Fruit fly (Drosophila melanogaster) whole organism, prepupa: ENCODE measurements around the gene CG5225.

Experiments
- Blimp-1 ChIP-seq: fragments of 200-800 bp; sonication (Bioruptor generic); optimal IDR thresholded peaks from 3 replicates; lab custom pipeline; 2017; ENCODE audit warnings: missing biosample characterization, missing genetic modification characterization, mild to moderate bottlenecking, moderate library complexity, missing genetic modification reagents
- CG10631 ChIP-seq: fragments of 200-800 bp; sonication (Bioruptor generic); optimal IDR thresholded peaks from 2 replicates; lab custom pipeline; 2016; ENCODE audit warnings: missing biosample characterization, missing genetic modification characterization
- CG11294 ChIP-seq: fragments of 200-800 bp; sonication (Bioruptor generic); IDR thresholded peaks from 2 replicates; pipeline ENCODE4 v1.3.6; 2022; ENCODE audit warnings: missing biosample characterization, missing genetic modification characterization
- CG11762 ChIP-seq: fragments of 200-800 bp; sonication (Bioruptor generic); optimal IDR thresholded peaks from 3 replicates; lab custom pipeline; 2016; ENCODE audit warnings: missing biosample characterization, missing genetic modification characterization; ENCODE audit not compliant: insufficient read depth
- CG11902 ChIP-seq: fragments of 200-800 bp; sonication (Bioruptor generic); optimal IDR thresholded peaks from 3 replicates; lab custom pipeline; 2016; ENCODE audit warnings: missing biosample characterization, missing genetic modification characterization
- CG15336 ChIP-seq: fragments of 200-800 bp; sonication (Bioruptor generic); IDR thresholded peaks from 2 replicates; pipeline ENCODE4 v1.3.6; 2022; ENCODE audit warnings: missing biosample characterization, missing genetic modification characterization
- CG1621 ChIP-seq: fragments of 200-800 bp; sonication (Bioruptor generic); optimal IDR thresholded peaks from 3 replicates; lab custom pipeline; 2018; ENCODE audit warnings: missing biosample characterization, mild to moderate bottlenecking, missing genetic modification characterization
- CG3032 ChIP-seq: fragments of 200-800 bp; optimal IDR thresholded peaks from 2 replicates; lab custom pipeline; 2019; ENCODE audit warnings: missing biosample characterization, mild to moderate bottlenecking, missing genetic modification characterization, moderate library complexity
- CG32006 ChIP-seq: fragments of 200-800 bp; sonication (Bioruptor generic); optimal IDR thresholded peaks from 3 replicates; lab custom pipeline; 2017; ENCODE audit warnings: missing biosample characterization, mild to moderate bottlenecking, missing genetic modification characterization
- CG3919 ChIP-seq: fragments of 200-800 bp; sonication (Bioruptor generic); optimal IDR thresholded peaks from 3 replicates; lab custom pipeline; 2016; ENCODE audit warnings: missing biosample characterization, missing genetic modification characterization
- CG6163 ChIP-seq: fragments of 200-800 bp; sonication (Bioruptor generic); IDR thresholded peaks from 3 replicates; pipeline ENCODE4 v1.3.6; 2022; ENCODE audit warnings: missing biosample characterization, missing genetic modification characterization
- CG6276 ChIP-seq: fragments of 200-800 bp; sonication (Bioruptor generic); optimal IDR thresholded peaks from 2 replicates; lab custom pipeline; 2017; ENCODE audit warnings: missing biosample characterization, mild to moderate bottlenecking, missing genetic modification characterization
- CG6792 ChIP-seq: fragments of 200-800 bp; sonication (Bioruptor generic); optimal IDR thresholded peaks from 3 replicates; lab custom pipeline; 2016; ENCODE audit warnings: missing biosample characterization, missing genetic modification characterization
- CG6808 ChIP-seq: fragments of 200-800 bp; sonication (Bioruptor generic); optimal IDR thresholded peaks from 3 replicates; lab custom pipeline; 2017; ENCODE audit warnings: missing biosample characterization, missing genetic modification characterization, mild to moderate bottlenecking, moderate library complexity, missing genetic modification reagents
- CG6854 ChIP-seq: fragments of 200-800 bp; sonication (Bioruptor generic); optimal IDR thresholded peaks from 2 replicates; lab custom pipeline; 2017; ENCODE audit warnings: missing biosample characterization, mild to moderate bottlenecking, missing genetic modification characterization
- CG8119 ChIP-seq: fragments of 200-800 bp; sonication (Bioruptor generic); IDR thresholded peaks from 3 replicates; pipeline ENCODE4 v1.3.6; 2022; ENCODE audit warnings: missing biosample characterization, missing genetic modification characterization
- CG8319 ChIP-seq: fragments of 200-800 bp; sonication (Bioruptor generic); optimal IDR thresholded peaks from 3 replicates; lab custom pipeline; 2016; ENCODE audit warnings: missing biosample characterization, missing genetic modification characterization
- CG8632 ChIP-seq: fragments of 200-800 bp; sonication (Bioruptor generic); optimal IDR thresholded peaks from 3 replicates; lab custom pipeline; 2016; ENCODE audit warnings: missing biosample characterization, missing genetic modification characterization
- CG9139 ChIP-seq: fragments of 200-800 bp; sonication (Bioruptor generic); optimal IDR thresholded peaks from 3 replicates; lab custom pipeline; 2017; ENCODE audit warnings: missing biosample characterization, mild to moderate bottlenecking, missing genetic modification characterization
- Eip78C ChIP-seq: fragments of 200-800 bp; sonication (Bioruptor generic); peaks from one replicate; lab custom pipeline; 2016; ENCODE audit warnings: missing biosample characterization, missing genetic modification characterization
- Eip93F ChIP-seq: fragments of 200-800 bp; sonication (Bioruptor generic); optimal IDR thresholded peaks from 2 replicates; lab custom pipeline; 2016; ENCODE audit warnings: missing biosample characterization, mild to moderate bottlenecking, missing genetic modification characterization
- Ets96B ChIP-seq: fragments of 200-800 bp; optimal IDR thresholded peaks from 2 replicates; lab custom pipeline; 2019; ENCODE audit warnings: missing biosample characterization, mild to moderate bottlenecking, missing genetic modification characterization, moderate library complexity
- Hr38 ChIP-seq: sonication (Bioruptor generic); optimal IDR thresholded peaks from 2 replicates; lab custom pipeline; 2016; ENCODE audit warnings: missing biosample characterization, missing genetic modification characterization
- Hr39 ChIP-seq: fragments of 200-800 bp; sonication (Bioruptor generic); optimal IDR thresholded peaks from 2 replicates; lab custom pipeline; 2016; ENCODE audit warnings: missing biosample characterization, missing genetic modification characterization
- Lpt ChIP-seq: fragments of 200-800 bp; sonication (Bioruptor generic); optimal IDR thresholded peaks from 3 replicates; lab custom pipeline; 2016; ENCODE audit warnings: missing biosample characterization, missing genetic modification characterization
- Met ChIP-seq: fragments of 200-800 bp; sonication (Bioruptor generic); optimal IDR thresholded peaks from 3 replicates; lab custom pipeline; 2016; ENCODE audit warnings: missing biosample characterization, missing genetic modification characterization
- OdsH ChIP-seq: fragments of 200-800 bp; sonication (Bioruptor generic); optimal IDR thresholded peaks from 3 replicates; lab custom pipeline; 2016; ENCODE audit warnings: missing biosample characterization, missing genetic modification characterization
- Smox ChIP-seq: fragments of 200-800 bp; sonication (Bioruptor generic); optimal IDR thresholded peaks from 3 replicates; lab custom pipeline; 2016; ENCODE audit warnings: missing biosample characterization, missing genetic modification characterization
- Sox14 ChIP-seq: fragments of 200-800 bp; sonication (Bioruptor generic); optimal IDR thresholded peaks from 3 replicates; lab custom pipeline; 2016; ENCODE audit warnings: missing biosample characterization, missing genetic modification characterization
- dac ChIP-seq: fragments of 200-800 bp; sonication (Bioruptor generic); optimal IDR thresholded peaks from 2 replicates; lab custom pipeline; 2017; ENCODE audit warnings: missing biosample characterization, mild to moderate bottlenecking, missing genetic modification characterization
- dsx ChIP-seq: fragments of 200-800 bp; optimal IDR thresholded peaks from 3 replicates; lab custom pipeline; 2019; ENCODE audit warnings: missing biosample characterization, mild to moderate bottlenecking, missing genetic modification characterization, moderate library complexity; ENCODE audit not compliant: poor library complexity, severe bottlenecking
- fd59A ChIP-seq: fragments of 200-800 bp; sonication (Bioruptor generic); optimal IDR thresholded peaks from 2 replicates; lab custom pipeline; 2017; ENCODE audit warnings: missing biosample characterization, mild to moderate bottlenecking, missing genetic modification characterization, missing genetic modification reagents
- fd85E ChIP-seq: fragments of 200-800 bp; sonication (Bioruptor generic); optimal IDR thresholded peaks from 3 replicates; lab custom pipeline; 2016; ENCODE audit warnings: missing biosample characterization, missing genetic modification characterization
- fkh ChIP-seq: fragments of 200-800 bp; sonication (Bioruptor generic); optimal IDR thresholded peaks from 3 replicates; lab custom pipeline; 2017; ENCODE audit warnings: missing biosample characterization, mild to moderate bottlenecking, missing genetic modification characterization, moderate library complexity
- lz ChIP-seq: fragments of 200-800 bp; sonication (Bioruptor generic); optimal IDR thresholded peaks from 3 replicates; lab custom pipeline; 2016; ENCODE audit warnings: missing biosample characterization, missing genetic modification characterization
- net ChIP-seq: fragments of 200-800 bp; sonication (Bioruptor generic); optimal IDR thresholded peaks from 3 replicates; lab custom pipeline; 2016; ENCODE audit warnings: missing biosample characterization, missing genetic modification characterization
- pdm3 ChIP-seq: fragments of 200-800 bp; sonication (Bioruptor generic); optimal IDR thresholded peaks from 3 replicates; lab custom pipeline; 2016; ENCODE audit warnings: missing biosample characterization, missing genetic modification characterization
- salr ChIP-seq, 2 experiments: fragments of 200-800 bp; sonication (Bioruptor generic); optimal IDR thresholded peaks; 3 replicates each; lab custom pipeline; 2016 to 2018; ENCODE audit warnings: missing biosample characterization in 2 of 2, missing genetic modification characterization in 2 of 2, mild to moderate bottlenecking in 1 of 2
- spab ChIP-seq: fragments of 200-800 bp; sonication (Bioruptor generic); optimal IDR thresholded peaks from 2 replicates; lab custom pipeline; 2017; ENCODE audit warnings: missing biosample characterization, mild to moderate bottlenecking, missing genetic modification characterization, missing genetic modification reagents
- ss ChIP-seq, 2 experiments: fragments of 200-800 bp; sonication (Bioruptor generic); optimal IDR thresholded peaks; 2 replicates in 1 of 2; 3 replicates in 1 of 2; lab custom pipeline; 2017 to 2018; ENCODE audit warnings: mild to moderate bottlenecking in 2 of 2, missing biosample characterization in 2 of 2, missing genetic modification characterization in 2 of 2, moderate library complexity in 1 of 2
- svp ChIP-seq: fragments of 200-800 bp; sonication (Bioruptor generic); peaks from one replicate; lab custom pipeline; 2016; ENCODE audit warnings: missing biosample characterization, missing genetic modification characterization
- topi ChIP-seq: fragments of 200-800 bp; sonication (Bioruptor generic); optimal IDR thresholded peaks from 3 replicates; lab custom pipeline; 2016; ENCODE audit warnings: missing biosample characterization, missing genetic modification characterization
- vri ChIP-seq: fragments of 200-800 bp; sonication (Bioruptor generic); optimal IDR thresholded peaks from 3 replicates; lab custom pipeline; 2016; ENCODE audit warnings: missing biosample characterization, mild to moderate bottlenecking, missing genetic modification characterization

CG5225 gene

DNA sequence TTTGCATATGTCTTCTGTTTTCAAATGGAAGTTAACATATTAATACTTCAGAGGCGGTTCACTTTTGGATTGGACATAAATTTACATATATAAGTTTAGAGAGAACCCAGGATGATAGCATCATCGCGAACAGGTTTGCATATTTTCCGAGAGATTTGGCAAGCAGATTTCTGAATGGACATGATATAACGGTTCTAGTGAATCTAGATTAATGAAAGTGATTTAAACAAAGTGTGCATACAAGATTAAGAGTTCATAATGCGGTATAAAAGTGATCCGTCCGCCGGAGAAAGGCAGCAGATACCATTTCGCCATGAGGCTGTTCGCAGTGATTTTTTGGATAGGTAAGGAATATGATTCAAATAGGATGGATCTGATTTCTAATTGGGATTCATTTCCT, at the start of gene CG5225:
Gene CG5225 (plus strand): TSS at position 301 of the 400 bp plus-strand sequence.
- TF ChIP-seq OdsH (GFP tag; lab: Kevin White, UChicago) (no peak), salr (GFP tag; optimal IDR thresholded peaks at IDR 0.05; lab: Kevin White, UChicago) (no peak), fkh (GFP tag; lab: Kevin White, UChicago) (no peak), fd59A (GFP tag; lab: Kevin White, UChicago) (no peak)

DNA sequence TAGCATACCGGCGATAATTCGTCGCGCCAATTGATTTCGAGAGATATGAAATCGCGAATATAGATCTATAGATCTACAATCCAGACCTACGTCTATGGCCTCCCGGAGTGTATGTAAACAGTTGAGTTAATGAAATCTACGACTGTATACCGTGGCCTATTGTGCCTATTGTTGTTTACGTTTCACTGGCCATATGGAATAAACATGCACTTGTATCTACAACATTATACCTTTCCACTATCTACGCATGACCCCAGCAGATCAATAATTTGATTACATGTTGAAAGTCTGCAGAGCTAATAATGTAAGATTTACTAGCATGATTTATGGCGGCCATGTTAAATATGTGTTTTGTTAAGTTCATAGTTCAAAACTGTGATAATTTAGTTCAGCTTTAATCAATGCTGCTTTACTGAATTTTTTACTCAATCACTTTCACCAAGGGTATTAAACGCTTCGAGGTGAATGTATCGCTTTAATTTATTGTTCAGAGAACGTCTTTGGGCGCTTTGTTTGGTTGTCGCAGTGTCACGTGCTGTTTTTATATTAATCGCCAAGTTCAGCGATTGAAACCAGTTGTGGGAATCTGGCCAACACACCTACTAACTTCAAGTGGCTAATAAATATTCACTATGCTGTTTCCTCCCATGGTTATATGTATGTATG, 47.4 kb upstream of the CG5225 start:
- TF ChIP-seq CG11294 (GFP tag; lab: Robert Waterston, UW), result no peak
- no peak for TF ChIP-seq Blimp-1 (GFP tag; lab: Kevin White, UChicago)
- TF ChIP-seq svp (GFP tag; lab: Kevin White, UChicago), result peak; percentile 59
- TF ChIP-seq fkh (GFP tag; lab: Kevin White, UChicago), result peak; percentile 66
- no peak for TF ChIP-seq dac (GFP tag; lab: Kevin White, UChicago)

DNA sequence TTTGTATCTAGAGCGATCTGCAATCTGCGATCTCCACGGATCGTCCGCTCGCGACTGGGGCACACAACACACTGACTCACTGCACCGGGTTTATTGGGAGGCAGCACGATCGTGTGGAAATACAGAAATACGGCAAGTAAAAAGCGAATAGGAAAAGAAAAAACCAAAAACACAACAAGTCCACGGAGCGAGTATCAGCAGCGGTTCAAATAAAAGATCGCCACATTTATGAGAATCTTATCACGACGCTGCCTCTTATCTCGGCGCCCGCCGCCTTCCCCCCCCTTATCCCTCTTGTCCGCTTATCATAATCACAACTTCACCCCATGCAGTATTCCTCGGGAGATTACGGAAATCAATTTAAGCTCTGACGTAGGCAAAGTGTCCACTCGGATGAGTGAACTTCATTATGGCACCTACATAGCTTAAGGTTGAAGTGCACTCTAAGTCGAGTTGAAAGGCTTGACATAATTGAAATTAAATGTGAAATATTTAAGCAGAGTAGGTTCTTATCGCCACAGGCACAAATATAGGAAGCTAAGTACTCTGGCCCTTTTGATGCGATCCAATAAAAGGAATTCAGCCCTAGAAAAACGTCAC, 46.3 kb upstream of the CG5225 start, which contains the start of gene AhcyL2:
Gene AhcyL2 (minus strand): TSS at position 51 of the 600 bp plus-strand sequence.
- peak; percentile 1 for TF ChIP-seq CG6854 (GFP tag; lab: Kevin White, UChicago)
- no peak for TF ChIP-seq CG11762 (GFP tag; lab: Kevin White, UChicago)
- no peak for TF ChIP-seq Hr38 (GFP tag; lab: Kevin White, UChicago)
- TF ChIP-seq Hr39 (GFP tag; lab: Kevin White, UChicago), result no peak
- TF ChIP-seq CG3919 (GFP tag; lab: Kevin White, UChicago), result no peak
- peak; percentile 72 for TF ChIP-seq Eip78C (GFP tag; lab: Kevin White, UChicago)
- no peak for TF ChIP-seq Eip93F (GFP tag; lab: Kevin White, UChicago)
- TF ChIP-seq fd85E (GFP tag; lab: Kevin White, UChicago), result no peak
- TF ChIP-seq topi (GFP tag; lab: Kevin White, UChicago), result no peak
- TF ChIP-seq Met (GFP tag; lab: Kevin White, UChicago), result no peak
- peak; percentile 14 for TF ChIP-seq fkh (GFP tag; lab: Kevin White, UChicago)
- no peak for TF ChIP-seq pdm3
- TF ChIP-seq CG15336 (GFP tag; lab: Robert Waterston, UW), result peak; percentile 28; the same call in 1 of the 2 replicates
- TF ChIP-seq CG6792 (GFP tag; lab: Kevin White, UChicago), result no peak
- no peak for TF ChIP-seq CG8119 (GFP tag; lab: Robert Waterston, UW)
- TF ChIP-seq CG6276, result no peak
- no peak for TF ChIP-seq CG10631 (GFP tag; lab: Kevin White, UChicago)
- TF ChIP-seq Ets96B (tag; lab: Kevin White, UChicago), result no peak
- no peak for TF ChIP-seq lz
- TF ChIP-seq CG8319 (GFP tag; lab: Kevin White, UChicago), result no peak
- no peak for TF ChIP-seq OdsH (GFP tag; lab: Kevin White, UChicago)
- no peak for TF ChIP-seq CG11902 (GFP tag; lab: Kevin White, UChicago)
- no peak for TF ChIP-seq ss (GFP tag; optimal IDR thresholded peaks at IDR 0.05; lab: Kevin White, UChicago)
- TF ChIP-seq net (GFP tag; lab: Kevin White, UChicago), result no peak
- peak; percentile 100 for TF ChIP-seq svp (GFP tag; lab: Kevin White, UChicago)
- TF ChIP-seq CG32006 (GFP tag; lab: Kevin White, UChicago), result no peak
- no peak for TF ChIP-seq CG8632 (GFP tag; lab: Kevin White, UChicago)
- TF ChIP-seq dsx (GFP tag; lab: Kevin White, UChicago), result no peak
- TF ChIP-seq CG9139 (GFP tag; lab: Kevin White, UChicago), result no peak
- TF ChIP-seq CG6808, result no peak
- peak; percentile 84 for TF ChIP-seq vri
- TF ChIP-seq CG1621 (tag; lab: Kevin White, UChicago), result no peak
- TF ChIP-seq CG3032, result no peak
- TF ChIP-seq fd59A (GFP tag; lab: Kevin White, UChicago), result no peak
- no peak for TF ChIP-seq Sox14 (GFP tag; lab: Kevin White, UChicago)
- TF ChIP-seq CG6163 (GFP tag; lab: Robert Waterston, UW), result no peak; the same call in 2 of the 3 replicates
- no peak for TF ChIP-seq Blimp-1 (GFP tag; lab: Kevin White, UChicago)
- no peak for TF ChIP-seq Smox
- no peak for TF ChIP-seq spab (GFP tag; lab: Kevin White, UChicago)
- TF ChIP-seq Lpt (GFP tag; lab: Kevin White, UChicago), result peak; percentile 2
- TF ChIP-seq, all 60 proteins: peak for 7
